Worm (Caenorhabditis elegans): ENCODE results near the gene B0563.7.

B0563.7 gene

ce11 chrX:9113829-9114228, 40.3 kb downstream of the B0563.7 start, which contains the start of gene C25A11.2 (continued):
- peak; percentile 66 for TF ChIP-seq fkh-10 (GFP tag; optimal IDR thresholded peaks at IDR 0.05)
- peak; percentile 35 for TF ChIP-seq blmp-1 (tag; optimal IDR thresholded peaks at IDR 0.05)
- no peak; the same call in 1 of the 2 replicates for TF ChIP-seq isw-1 (GFP tag; IDR thresholded peaks at IDR 0.05)
- TF ChIP-seq efl-3 (GFP tag; optimal IDR thresholded peaks at IDR 0.05): no peak
- TF ChIP-seq nhr-85 (tag): peak; percentile 68
- peak; percentile 60 for TF ChIP-seq skn-1 (tag; optimal IDR thresholded peaks at IDR 0.05)
- peak; percentile 7 to 44 for TF ChIP-seq lsy-2 (tag; optimal IDR thresholded peaks at IDR 0.05)
- peak; percentile 12 for TF ChIP-seq nhr-90 (tag; optimal IDR thresholded peaks at IDR 0.05; ENCODE audit: poor library complexity)
- no peak for TF ChIP-seq C16A3.4 (tag; optimal IDR thresholded peaks at IDR 0.05)
- TF ChIP-seq hpl-2 (GFP tag; optimal IDR thresholded peaks at IDR 0.05): peak; percentile 34
- no peak for TF ChIP-seq unc-98 (GFP tag; IDR thresholded peaks at IDR 0.05)
- TF ChIP-seq aly-2 (tag; optimal IDR thresholded peaks at IDR 0.05): no peak
- peak; percentile 68 to 72 for TF ChIP-seq efl-1 (optimal IDR thresholded peaks at IDR 0.05)
- TF ChIP-seq efl-1 (GFP tag; optimal IDR thresholded peaks at IDR 0.05 in 1 of 2): peak; percentile 46 to 96
- TF ChIP-seq sup-37 (GFP tag; optimal IDR thresholded peaks at IDR 0.05): no peak
- TF ChIP-seq ets-5 (GFP tag; IDR thresholded peaks at IDR 0.05): no peak
- peak in 1 of 2 experiments; percentile 9 for TF ChIP-seq ztf-11 (tag; optimal IDR thresholded peaks at IDR 0.05)
- TF ChIP-seq nhr-71 (tag; optimal IDR thresholded peaks at IDR 0.05): peak; percentile 61
- peak; percentile 50 for TF ChIP-seq tbx-2 (tag; optimal IDR thresholded peaks at IDR 0.05)
- TF ChIP-seq lin-13 (GFP tag; optimal IDR thresholded peaks at IDR 0.05): no peak
- peak; percentile 5 for TF ChIP-seq unc-130 (tag; optimal IDR thresholded peaks at IDR 0.05)
- TF ChIP-seq ces-1 (GFP tag; optimal IDR thresholded peaks at IDR 0.05): no peak
- TF ChIP-seq nhr-47 (tag; optimal IDR thresholded peaks at IDR 0.05): peak; percentile 53
- no peak for TF ChIP-seq Y116A8C.19 (tag; optimal IDR thresholded peaks at IDR 0.05; ENCODE audit: borderline replicate concordance)
- TF ChIP-seq sox-4 (tag; optimal IDR thresholded peaks at IDR 0.05): no peak
- peak in 1 of 2 experiments; percentile 42 for TF ChIP-seq mdl-1 (tag; optimal IDR thresholded peaks at IDR 0.05)
- TF ChIP-seq sptf-1 (tag; optimal IDR thresholded peaks at IDR 0.05): no peak
- TF ChIP-seq irx-1 (tag; optimal IDR thresholded peaks at IDR 0.05): no peak
- no peak for TF ChIP-seq nhr-76 (tag; optimal IDR thresholded peaks at IDR 0.05)
- no peak for TF ChIP-seq fkh-4 (tag; optimal IDR thresholded peaks at IDR 0.05; ENCODE audit: borderline replicate concordance)
- TF ChIP-seq jun-1 (tag; optimal IDR thresholded peaks at IDR 0.05): no peak
- peak; percentile 25; the same call in 1 of the 2 replicates for TF ChIP-seq nhr-19 (GFP tag; conservative IDR thresholded peaks at IDR 0.05)
- peak; percentile 35 to 62 (median 50) for TF ChIP-seq dpl-1 (GFP tag; optimal IDR thresholded peaks at IDR 0.05)
- peak; percentile 43 for TF ChIP-seq lir-3 (tag; optimal IDR thresholded peaks at IDR 0.05; ENCODE audit: poor library complexity)
- no peak for TF ChIP-seq lin-39 (tag; optimal IDR thresholded peaks at IDR 0.05)
- TF ChIP-seq ceh-63 (GFP tag; optimal IDR thresholded peaks at IDR 0.05): no peak
- TF ChIP-seq snu-23 (GFP tag; optimal IDR thresholded peaks at IDR 0.05): peak; percentile 62
- TF ChIP-seq mab-9 (GFP tag; IDR thresholded peaks at IDR 0.05): no peak
- peak; percentile 39 for TF ChIP-seq swsn-7 (tag; optimal IDR thresholded peaks at IDR 0.05)
- TF ChIP-seq fkh-8 (tag; optimal IDR thresholded peaks at IDR 0.05): peak; percentile 53

DNA sequence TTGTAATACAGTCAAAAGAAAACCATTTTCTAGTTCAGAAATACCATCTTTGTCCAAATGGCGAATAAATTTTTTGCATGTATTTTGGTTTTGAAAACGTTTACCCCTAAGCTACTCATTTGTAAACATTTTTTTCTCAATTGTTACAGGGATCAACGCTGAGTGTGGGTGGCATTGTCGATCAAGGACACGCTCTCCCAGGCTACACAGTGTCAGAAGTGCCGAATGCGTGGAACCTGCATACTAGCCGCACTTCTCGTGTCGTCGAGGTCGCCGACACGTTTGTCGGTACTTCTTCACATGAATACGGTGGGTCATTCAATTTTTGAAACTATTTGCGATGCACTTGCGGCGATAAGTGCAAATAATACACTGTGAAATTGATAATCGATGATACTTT, 42.5 kb downstream of the B0563.7 start:
- TF ChIP-seq lin-14 (GFP tag; optimal IDR thresholded peaks at IDR 0.05) (peak; percentile 28), ztf-11 (tag; optimal IDR thresholded peaks at IDR 0.05) (no peak)

DNA sequence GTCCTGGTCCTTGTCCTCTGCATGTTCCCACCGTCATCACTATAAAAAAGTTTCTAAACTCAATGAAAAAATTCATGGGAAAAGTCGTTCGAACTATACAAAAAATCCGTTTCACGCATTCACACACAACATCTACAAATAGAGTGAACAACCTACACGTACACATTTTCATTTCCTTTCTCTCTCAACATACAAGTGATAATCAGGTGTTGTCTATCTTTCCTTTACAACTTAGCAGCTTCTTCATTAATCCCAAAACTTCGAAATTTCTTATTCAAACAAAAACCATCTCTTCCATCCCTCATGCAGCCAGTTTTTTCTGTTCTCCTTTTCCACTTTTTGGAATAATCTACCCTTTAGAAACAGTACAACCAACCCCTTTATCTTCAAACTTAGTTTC, 46.2 kb downstream of the B0563.7 start:
- TF ChIP-seq dpl-1 (GFP tag; optimal IDR thresholded peaks at IDR 0.05): no peak
- no peak for TF ChIP-seq mdl-1 (tag; optimal IDR thresholded peaks at IDR 0.05)
- TF ChIP-seq nhr-77 (tag; optimal IDR thresholded peaks at IDR 0.05): no peak
- no peak for TF ChIP-seq isw-1 (GFP tag; IDR thresholded peaks at IDR 0.05)
- TF ChIP-seq hlh-17 (GFP tag; optimal IDR thresholded peaks at IDR 0.05; ENCODE audit: borderline replicate concordance): no peak
- no peak for TF ChIP-seq dsc-1 (tag; optimal IDR thresholded peaks at IDR 0.05)
- no peak for TF ChIP-seq ceh-88 (GFP tag; IDR thresholded peaks at IDR 0.05)
- TF ChIP-seq unc-62 (GFP tag; optimal IDR thresholded peaks at IDR 0.05): no peak
- TF ChIP-seq sptf-1 (tag; optimal IDR thresholded peaks at IDR 0.05): no peak
- TF ChIP-seq lin-39 (tag; optimal IDR thresholded peaks at IDR 0.05): no peak
- no peak for TF ChIP-seq fos-1 (tag; optimal IDR thresholded peaks at IDR 0.05)

All from whole organism, L1 larva.